Fruit fly (Drosophila melanogaster): Measurements from ENCODE around the gene CG14221.
A peak's percentile ranks its signal among the peaks of the same experiment; 100 is the strongest.

CG14221 gene

dm6 chrX:19578908-19579647 is 42.0 kb downstream of the CG14221 start:
- TF ChIP-seq CG17801 (GFP tag; optimal IDR thresholded peaks at IDR 0.05; ENCODE audit: partially characterized antibody): peak; percentile 31

- TF ChIP-seq CG17801 (GFP tag; optimal IDR thresholded peaks at IDR 0.05; ENCODE audit: partially characterized antibody): peak; percentile 28
Observed at dm6 chrX:19577940-19578632, 43.0 kb downstream of the CG14221 start.

dm6 chrX:19573687-19574086 is 47.4 kb downstream of the CG14221 start:
- TF ChIP-seq CG17801 (GFP tag; optimal IDR thresholded peaks at IDR 0.05; ENCODE audit: partially characterized antibody): no peak
